Fruit fly (Drosophila melanogaster) Kc167 (cell line): ENCODE data around the gene CG5928.

Source experiments
- Myc ChIP-seq: fragments of >200 bp; optimal IDR thresholded peaks from 2 replicates; lab custom pipeline; 2017; ENCODE audit warnings: missing external identifiers
- Sin3A ChIP-seq: fragments of >200 bp; optimal IDR thresholded peaks from 2 replicates; lab custom pipeline; 2018; ENCODE audit warnings: missing external identifiers
- h ChIP-seq: fragments of >200 bp; optimal IDR thresholded peaks from 3 replicates; lab custom pipeline; 2018; ENCODE audit warnings: missing external identifiers
- insv ChIP-seq: fragments of >200 bp; optimal IDR thresholded peaks from 3 replicates; lab custom pipeline; 2018; ENCODE audit warnings: missing external identifiers
- psq ChIP-seq: fragments of >200 bp; optimal IDR thresholded peaks from 2 replicates; lab custom pipeline; 2017; ENCODE audit warnings: missing external identifiers
- ttk ChIP-seq: sonication (Bioruptor generic); optimal IDR thresholded peaks from 2 replicates; lab custom pipeline; 2017; ENCODE audit warnings: missing external identifiers

DNA sequence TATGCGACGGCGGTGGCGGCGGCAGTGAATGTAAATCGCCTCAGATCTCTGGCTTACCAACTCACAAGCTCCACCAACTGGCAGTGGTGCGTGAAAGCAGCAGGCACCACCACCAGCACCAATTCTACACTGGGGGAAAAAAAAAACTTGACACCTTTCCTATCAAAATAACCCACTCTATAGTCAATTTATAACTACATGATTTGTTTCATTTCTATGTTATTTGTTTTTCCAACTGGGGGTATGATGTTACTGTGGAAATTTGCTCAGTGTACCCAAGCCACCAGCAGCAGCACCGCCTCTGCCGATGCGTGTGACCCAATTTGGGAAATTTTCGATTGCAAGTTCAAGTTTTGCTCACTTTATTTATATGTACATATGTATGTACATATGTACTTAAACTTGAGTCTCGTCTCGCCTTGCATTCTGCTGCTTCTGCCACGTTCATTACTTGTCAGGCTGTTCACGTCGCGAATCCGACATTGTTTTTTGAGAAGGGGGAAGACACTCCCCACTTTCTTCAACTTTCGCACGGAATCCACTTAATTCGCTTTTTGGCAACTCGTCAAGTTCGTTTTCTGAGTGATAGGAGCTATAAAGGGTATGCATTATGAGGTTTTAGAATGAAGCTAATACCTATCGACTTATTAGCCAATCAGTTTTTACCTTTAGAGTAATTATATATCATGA is 8.5 kb upstream of the CG5928 start:
- no peak for TF ChIP-seq psq
- TF ChIP-seq h, result no peak
- TF ChIP-seq insv, result no peak
- TF ChIP-seq Myc (lab: Kevin White, UChicago), result no peak
- no peak for TF ChIP-seq ttk (lab: Kevin White, UChicago)
- no peak for TF ChIP-seq Sin3A (lab: Kevin White, UChicago)
